Fruit fly (Drosophila melanogaster) whole organism, embryonic: Measurements from ENCODE around the gene beat-VI.
A peak's percentile ranks its signal among the peaks of the same experiment; 100 is the strongest.

Experiments used
- Blimp-1 ChIP-seq: fragments of 200-800 bp; sonication (Bioruptor generic); optimal IDR thresholded peaks from 3 replicates; lab custom pipeline; 2018; ENCODE audit warnings: missing biosample characterization, missing genetic modification characterization, mild to moderate bottlenecking, moderate library complexity, missing genetic modification reagents
- CG10147 ChIP-seq: fragments of 200-800 bp; sonication (Bioruptor generic); optimal IDR thresholded peaks from 2 replicates; lab custom pipeline; 2019; ENCODE audit warnings: missing biosample characterization, mild to moderate bottlenecking, missing genetic modification characterization, moderate library complexity
- CG11093 ChIP-seq: fragments of 200-800 bp; sonication (Bioruptor generic); IDR thresholded peaks from 3 replicates; pipeline ENCODE4 v1.3.6; 2022; ENCODE audit warnings: missing biosample characterization, missing genetic modification characterization
- CG11456 ChIP-seq: fragments of 200-800 bp; sonication (Bioruptor generic); IDR thresholded peaks from 3 replicates; pipeline ENCODE4 v1.3.6; 2022; ENCODE audit warnings: missing biosample characterization, missing genetic modification characterization
- CG12236 ChIP-seq: fragments of 200-800 bp; sonication (Bioruptor generic); optimal IDR thresholded peaks from 2 replicates; lab custom pipeline; 2016; ENCODE audit warnings: missing biosample characterization, missing genetic modification characterization
- CG13296 ChIP-seq: fragments of 200-800 bp; sonication (Bioruptor generic); optimal IDR thresholded peaks from 3 replicates; lab custom pipeline; 2018; ENCODE audit warnings: missing biosample characterization, mild to moderate bottlenecking, missing genetic modification characterization
- CG14050 ChIP-seq: fragments of 200-800 bp; sonication (Bioruptor generic); IDR thresholded peaks from 3 replicates; pipeline ENCODE4 v1.3.6; 2022; ENCODE audit warnings: missing biosample characterization, missing genetic modification characterization
- CG14667 ChIP-seq: fragments of 200-800 bp; sonication (Bioruptor generic); IDR thresholded peaks from 2 replicates; pipeline ENCODE4 v1.3.6; 2022; ENCODE audit warnings: missing biosample characterization, missing genetic modification characterization
- CG1647 ChIP-seq: fragments of 200-800 bp; sonication (Bioruptor generic); optimal IDR thresholded peaks from 3 replicates; lab custom pipeline; 2016; ENCODE audit warnings: missing biosample characterization, missing genetic modification characterization
- CG17359 ChIP-seq: fragments of 200-800 bp; sonication (Bioruptor generic); optimal IDR thresholded peaks from 3 replicates; lab custom pipeline; 2018; ENCODE audit warnings: missing biosample characterization, mild to moderate bottlenecking, missing genetic modification characterization, moderate library complexity
- CG17912 ChIP-seq: fragments of 200-800 bp; sonication (Bioruptor generic); optimal IDR thresholded peaks from 2 replicates; lab custom pipeline; 2018; ENCODE audit warnings: missing biosample characterization, mild to moderate bottlenecking, missing genetic modification characterization
- CG1792 ChIP-seq: fragments of 200-800 bp; sonication (Bioruptor generic); optimal IDR thresholded peaks from 2 replicates; lab custom pipeline; 2016; ENCODE audit warnings: missing biosample characterization, missing genetic modification characterization
- CG2120 ChIP-seq: fragments of 200-800 bp; sonication (Bioruptor generic); optimal IDR thresholded peaks from 3 replicates; lab custom pipeline; 2016; ENCODE audit warnings: missing biosample characterization, missing genetic modification characterization
- CG31224 ChIP-seq: fragments of 200-800 bp; sonication (Bioruptor generic); IDR thresholded peaks from 2 replicates; pipeline ENCODE4 v1.3.6; 2022; ENCODE audit warnings: missing biosample characterization, missing genetic modification characterization
- CG32772 ChIP-seq: fragments of 200-800 bp; sonication (Bioruptor generic); IDR thresholded peaks from 2 replicates; pipeline ENCODE4 v1.3.6; 2022; ENCODE audit warnings: missing biosample characterization, missing genetic modification characterization
- CG34376 ChIP-seq: fragments of 200-800 bp; sonication (Bioruptor generic); optimal IDR thresholded peaks from 2 replicates; lab custom pipeline; 2018; ENCODE audit warnings: missing biosample characterization, mild to moderate bottlenecking, missing genetic modification characterization
- CG4730 ChIP-seq: fragments of 200-800 bp; sonication (Bioruptor generic); IDR thresholded peaks from 2 replicates; pipeline ENCODE4 v1.3.6; 2022; ENCODE audit warnings: missing biosample characterization, missing genetic modification characterization
- CG6654 ChIP-seq: fragments of 200-800 bp; sonication (Bioruptor generic); optimal IDR thresholded peaks from 2 replicates; lab custom pipeline; 2017; ENCODE audit warnings: missing biosample characterization, mild to moderate bottlenecking, missing genetic modification characterization
- CG6689 ChIP-seq: fragments of 200-800 bp; sonication (Bioruptor generic); IDR thresholded peaks from 2 replicates; pipeline ENCODE4 v1.3.6; 2022; ENCODE audit warnings: missing biosample characterization, missing genetic modification characterization
- CG7987 ChIP-seq: fragments of 200-800 bp; sonication (Bioruptor generic); optimal IDR thresholded peaks from 2 replicates; lab custom pipeline; 2018; ENCODE audit warnings: missing biosample characterization, mild to moderate bottlenecking, missing genetic modification characterization, moderate library complexity
- CG9215 ChIP-seq: fragments of 200-800 bp; sonication (Bioruptor generic); IDR thresholded peaks from 2 replicates; pipeline ENCODE4 v1.3.6; 2022; ENCODE audit warnings: missing biosample characterization, missing genetic modification characterization
- CG9609 ChIP-seq: fragments of 200-800 bp; sonication (Bioruptor generic); optimal IDR thresholded peaks from 3 replicates; lab custom pipeline; 2016; ENCODE audit warnings: missing biosample characterization, missing genetic modification characterization
- Dll ChIP-seq: fragments of 200-800 bp; sonication (Bioruptor generic); IDR thresholded peaks from 4 replicates; pipeline ENCODE4 v1.3.6; 2022; ENCODE audit warnings: missing biosample characterization, missing genetic modification characterization; ENCODE audit not compliant: partially characterized antibody
- Drgx ChIP-seq: fragments of 200-800 bp; sonication (Bioruptor generic); IDR thresholded peaks from 2 replicates; pipeline ENCODE4 v1.3.6; 2022; ENCODE audit warnings: missing biosample characterization, missing genetic modification characterization
- Ets65A ChIP-seq: fragments of 200-800 bp; sonication (Bioruptor generic); peaks from one replicate; lab custom pipeline; 2016; ENCODE audit warnings: missing biosample characterization, missing genetic modification characterization
- Gug ChIP-seq: fragments of 200-800 bp; sonication (Bioruptor generic); IDR thresholded peaks from 4 replicates; pipeline ENCODE4 v1.3.6; 2022; ENCODE audit warnings: missing biosample characterization, missing genetic modification characterization
- HLH54F ChIP-seq: fragments of 200-800 bp; sonication (Bioruptor generic); optimal IDR thresholded peaks from 3 replicates; lab custom pipeline; 2016; ENCODE audit warnings: missing biosample characterization, missing genetic modification characterization
- NfI ChIP-seq: fragments of 200-800 bp; sonication (Bioruptor generic); optimal IDR thresholded peaks from 3 replicates; lab custom pipeline; 2018; ENCODE audit warnings: missing biosample characterization, mild to moderate bottlenecking, missing genetic modification characterization, moderate library complexity
- Opbp ChIP-seq: fragments of 200-800 bp; sonication (Bioruptor generic); IDR thresholded peaks from 3 replicates; pipeline ENCODE4 v1.3.6; 2022; ENCODE audit warnings: missing biosample characterization, missing genetic modification characterization; ENCODE audit not compliant: partially characterized antibody
- Rfx ChIP-seq: fragments of 200-800 bp; sonication (Bioruptor generic); IDR thresholded peaks from 2 replicates; pipeline ENCODE4 v1.3.6; 2022; ENCODE audit warnings: missing biosample characterization, missing genetic modification characterization
- Side ChIP-seq: fragments of 200-800 bp; sonication (Bioruptor generic); optimal IDR thresholded peaks from 2 replicates; lab custom pipeline; 2016; ENCODE audit warnings: missing biosample characterization, missing genetic modification characterization
- TFAM ChIP-seq: fragments of 200-800 bp; sonication (Bioruptor generic); optimal IDR thresholded peaks from 2 replicates; lab custom pipeline; 2017; ENCODE audit warnings: missing biosample characterization, missing genetic modification characterization, inconsistent platforms
- Taf1 ChIP-seq: fragments of 200-800 bp; sonication (Bioruptor generic); IDR thresholded peaks from 2 replicates; pipeline ENCODE4 v1.3.6; 2022; ENCODE audit warnings: missing biosample characterization, missing genetic modification characterization
- Vsx1 ChIP-seq: fragments of 200-800 bp; sonication (Bioruptor generic); optimal IDR thresholded peaks from 2 replicates; lab custom pipeline; 2017; ENCODE audit warnings: missing biosample characterization, mild to moderate bottlenecking, missing genetic modification characterization, missing genetic modification reagents
- al ChIP-seq: fragments of 200-800 bp; sonication (Bioruptor generic); IDR thresholded peaks from 2 replicates; pipeline ENCODE4 v1.3.6; 2022; ENCODE audit warnings: missing biosample characterization, missing genetic modification characterization
- ara ChIP-seq: fragments of 200-800 bp; sonication (Bioruptor generic); IDR thresholded peaks from 2 replicates; pipeline ENCODE4 v1.3.6; 2022; ENCODE audit warnings: missing biosample characterization, missing genetic modification characterization
- bab2 ChIP-seq: fragments of 200-800 bp; sonication (Bioruptor generic); optimal IDR thresholded peaks from 2 replicates; lab custom pipeline; 2016; ENCODE audit warnings: missing biosample characterization, missing genetic modification characterization
- chif ChIP-seq, 2 experiments: fragments of 200-800 bp; sonication (Bioruptor generic); optimal IDR thresholded peaks; 3 replicates each; lab custom pipeline; 2016; ENCODE audit warnings: missing biosample characterization in 2 of 2, missing genetic modification characterization in 2 of 2
- chn ChIP-seq: fragments of 200-800 bp; sonication (Bioruptor generic); optimal IDR thresholded peaks from 2 replicates; lab custom pipeline; 2016; ENCODE audit warnings: missing biosample characterization, missing genetic modification characterization
- fd102C ChIP-seq: fragments of 200-800 bp; sonication (Bioruptor generic); optimal IDR thresholded peaks from 2 replicates; lab custom pipeline; 2018; ENCODE audit warnings: missing biosample characterization, mild to moderate bottlenecking, missing genetic modification characterization, moderate library complexity
- grn ChIP-seq: fragments of 200-800 bp; sonication (Bioruptor generic); optimal IDR thresholded peaks from 3 replicates; lab custom pipeline; 2017; ENCODE audit warnings: missing biosample characterization, missing genetic modification characterization
- prd ChIP-seq, 3 experiments: fragments of >200 bp in 2 of 3; fragments of 200-800 bp in 1 of 3; sonication (Bioruptor generic) in 1 of 3; optimal IDR thresholded peaks in 2 of 3; IDR thresholded peaks in 1 of 3; 2 replicates in 2 of 3; 3 replicates in 1 of 3; pipeline versions ENCODE4 v1.3.6 to Lab custom; 2017 to 2022; ENCODE audit warnings: missing biosample characterization in 1 of 3, missing genetic modification characterization in 1 of 3
- run ChIP-seq: fragments of 200-800 bp; sonication (Bioruptor generic); optimal IDR thresholded peaks from 3 replicates; lab custom pipeline; 2018; ENCODE audit warnings: missing biosample characterization, mild to moderate bottlenecking, missing genetic modification characterization
- sim ChIP-seq: fragments of 200-800 bp; sonication (Bioruptor generic); IDR thresholded peaks from 2 replicates; pipeline ENCODE4 v1.3.6; 2022; ENCODE audit warnings: missing biosample characterization, missing genetic modification characterization
- slbo ChIP-seq: fragments of 200-800 bp; sonication (Bioruptor generic); IDR thresholded peaks from 2 replicates; pipeline ENCODE4 v1.3.6; 2022; ENCODE audit warnings: missing biosample characterization, missing genetic modification characterization
- sqz ChIP-seq: fragments of 200-800 bp; sonication (Bioruptor generic); optimal IDR thresholded peaks from 3 replicates; lab custom pipeline; 2018; ENCODE audit warnings: missing biosample characterization, mild to moderate bottlenecking, missing genetic modification characterization
- sr ChIP-seq: fragments of 200-800 bp; sonication (Bioruptor generic); IDR thresholded peaks from 3 replicates; pipeline ENCODE4 v1.3.6; 2022; ENCODE audit warnings: missing biosample characterization, missing genetic modification characterization
- trem ChIP-seq: fragments of 200-800 bp; optimal IDR thresholded peaks from 3 replicates; lab custom pipeline; 2019; ENCODE audit warnings: missing biosample characterization, mild to moderate bottlenecking, missing genetic modification characterization, moderate library complexity
- ttk ChIP-seq: fragments of 200-800 bp; sonication (Bioruptor generic); IDR thresholded peaks from 2 replicates; pipeline ENCODE4 v2.1.2; 2022; ENCODE audit warnings: missing biosample characterization, missing genetic modification characterization
- zen2 ChIP-seq: fragments of 200-800 bp; sonication (Bioruptor generic); IDR thresholded peaks from 3 replicates; pipeline ENCODE4 v1.3.6; 2022; ENCODE audit warnings: missing biosample characterization, missing genetic modification characterization; ENCODE audit not compliant: partially characterized antibody
- zfh1 ChIP-seq: fragments of 200-800 bp; sonication (Bioruptor generic); IDR thresholded peaks from 3 replicates; pipeline ENCODE4 v1.3.6; 2022; ENCODE audit warnings: missing biosample characterization, missing genetic modification characterization

beat-VI gene

dm6 chr3R:28377648-28378047, 40.4 kb upstream of the beat-VI start (continued):
- no peak for TF ChIP-seq CG9609 (GFP tag; lab: Kevin White, UChicago)
- no peak for TF ChIP-seq Dll (GFP tag; lab: Robert Waterston, UW)
- TF ChIP-seq HLH54F (GFP tag; lab: Kevin White, UChicago) = no peak
- TF ChIP-seq sim (GFP tag; lab: Robert Waterston, UW) = no peak
- TF ChIP-seq CG4730 (GFP tag; lab: Robert Waterston, UW) = peak; percentile 24; the same call in 1 of the 2 replicates
- no peak for TF ChIP-seq Drgx
- TF ChIP-seq ttk = peak; percentile 53; the same call in 1 of the 2 replicates
- TF ChIP-seq CG11456 = no peak; the same call in 2 of the 3 replicates
- TF ChIP-seq bab2 (GFP tag; lab: Kevin White, UChicago) = no peak
- TF ChIP-seq slbo (GFP tag; lab: Robert Waterston, UW) = peak; percentile 59
- 0 out of 3 replicates have a peak, but pooled peaks have one; percentile 18 for TF ChIP-seq CG11093 (GFP tag; lab: Robert Waterston, UW)
- TF ChIP-seq Rfx = peak; percentile 43; the same call in 1 of the 2 replicates
- TF ChIP-seq CG1792 (GFP tag; lab: Kevin White, UChicago) = no peak
- TF ChIP-seq CG2120 = peak; percentile 18
- TF ChIP-seq chn = no peak
- no peak for TF ChIP-seq grn (GFP tag; lab: Kevin White, UChicago)
- TF ChIP-seq CG13296 (GFP tag; lab: Kevin White, UChicago) = no peak
- TF ChIP-seq Side (GFP tag; lab: Kevin White, UChicago) = no peak
- TF ChIP-seq CG17912 (GFP tag; lab: Kevin White, UChicago) = no peak
- TF ChIP-seq CG12236 = no peak
- 0 out of 2 replicates have a peak, but pooled peaks have one; percentile 6 for TF ChIP-seq al (GFP tag; lab: Robert Waterston, UW)
- no peak for TF ChIP-seq run (tag; lab: Kevin White, UChicago)
- 0 out of 3 replicates have a peak, but pooled peaks have one; percentile 16 for TF ChIP-seq CG14050 (GFP tag; lab: Robert Waterston, UW)
- no peak for TF ChIP-seq Ets65A (GFP tag; lab: Kevin White, UChicago)
- no peak for TF ChIP-seq Gug
- TF ChIP-seq ara (GFP tag; lab: Robert Waterston, UW) = no peak; the same call in 1 of the 2 replicates
- no peak for TF ChIP-seq trem
- peak; percentile 28; the same call in 1 of the 2 replicates for TF ChIP-seq CG32772 (GFP tag; lab: Robert Waterston, UW)
- TF ChIP-seq Vsx1 (GFP tag; lab: Kevin White, UChicago) = no peak
- TF ChIP-seq CG6654 = no peak
- TF ChIP-seq CG9215 = peak; percentile 17; the same call in 1 of the 2 replicates
- peak; percentile 14; the same call in 1 of the 2 replicates for TF ChIP-seq CG6689
- no peak for TF ChIP-seq fd102C (GFP tag; lab: Kevin White, UChicago)
- TF ChIP-seq TFAM (GFP tag; lab: Kevin White, UChicago) = no peak
- TF ChIP-seq CG34376 = no peak
- no peak for TF ChIP-seq chif (GFP tag; optimal IDR thresholded peaks at IDR 0.05; lab: Kevin White, UChicago)
- no peak for TF ChIP-seq Blimp-1 (GFP tag; lab: Kevin White, UChicago)
- TF ChIP-seq CG10147 = no peak
- TF ChIP-seq NfI = no peak
- no peak for TF ChIP-seq Opbp (GFP tag; lab: Robert Waterston, UW)
- TF ChIP-seq zen2 (GFP tag; lab: Robert Waterston, UW) = no peak
- TF ChIP-seq sr = no peak
- TF ChIP-seq CG1647 (GFP tag; lab: Kevin White, UChicago) = no peak
- no peak for TF ChIP-seq CG7987 (GFP tag; lab: Kevin White, UChicago)
- TF ChIP-seq CG17359 = peak; percentile 3
- TF ChIP-seq Taf1 (GFP tag; lab: Robert Waterston, UW) = no peak
- 0 out of 2 replicates have a peak, but pooled peaks have one; percentile 8 for TF ChIP-seq CG14667 (GFP tag; lab: Robert Waterston, UW)
- 0 out of 2 replicates have a peak, but pooled peaks have one; percentile 19 for TF ChIP-seq CG31224
- no peak for TF ChIP-seq sqz
- 0 out of 3 replicates have a peak, but pooled peaks have one; percentile 35 for TF ChIP-seq zfh1 (GFP tag; lab: Robert Waterston, UW)
- TF ChIP-seq prd (optimal IDR thresholded peaks at IDR 0.05; lab: Kevin White, UChicago) = no peak
- peak; percentile 53 for TF ChIP-seq prd (GFP tag; IDR thresholded peaks at IDR 0.05; lab: Robert Waterston, UW)
